Fruit fly (Drosophila melanogaster): Measurements from ENCODE around the gene Cox11.

DNA sequence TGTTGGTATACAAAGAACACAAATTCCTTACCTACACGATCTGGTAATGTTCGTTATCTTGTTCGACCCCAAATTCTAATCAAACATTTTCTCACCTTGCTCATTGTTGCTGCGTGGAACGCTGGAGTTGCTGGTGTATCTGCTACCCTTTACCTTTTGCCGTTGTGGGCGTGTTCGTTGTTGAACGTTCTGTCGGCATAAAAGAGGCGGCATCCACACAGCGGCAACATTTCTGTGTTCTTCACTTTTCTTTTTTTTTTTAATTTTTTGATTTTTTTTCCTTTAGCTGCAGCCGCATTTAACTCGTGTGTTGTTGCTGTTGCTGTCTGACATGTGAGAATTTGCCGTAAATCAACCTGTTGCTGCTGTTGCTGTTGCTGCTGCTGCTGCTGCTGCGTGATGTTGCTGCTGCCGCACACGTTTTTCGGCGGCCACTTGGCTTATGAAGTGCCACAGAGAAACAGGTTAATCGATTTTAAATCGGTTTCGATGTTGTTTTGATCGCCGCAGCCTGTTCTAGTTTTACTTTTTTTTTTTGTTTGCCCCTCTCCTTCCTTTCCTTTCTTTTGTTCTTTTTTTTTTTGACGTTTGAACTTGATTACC lies 36.9 kb upstream of the Cox11 start:
- TF ChIP-seq Pdp1 (GFP tag; optimal IDR thresholded peaks at IDR 0.05) (no peak), mirr (GFP tag; optimal IDR thresholded peaks at IDR 0.05) (no peak), fru (optimal IDR thresholded peaks at IDR 0.05) (no peak), dati (GFP tag; IDR thresholded peaks at IDR 0.05) (no peak)

All from whole organism, embryonic.